Fruit fly (Drosophila melanogaster): ENCODE results near the gene CG14135.

The CG14135 gene

dm6 chr3L:11696294-11697116 is 5.1 kb downstream of the CG14135 start, which contains the start of gene Dph1:
Gene Dph1, minus strand, starts transcription at chr3L:11696963.
- peak in 1 of 2 experiments; percentile 5 for TF ChIP-seq CTCF (optimal IDR thresholded peaks at IDR 0.05)
- no peak for TF ChIP-seq CG8478 (optimal IDR thresholded peaks at IDR 0.05)

dm6 chr3L:11699163-11699562 is 7.8 kb downstream of the CG14135 start, which contains the start of gene Dnai2:
Gene Dnai2, minus strand, starts transcription at chr3L:11699263.
- TF ChIP-seq CTCF (optimal IDR thresholded peaks at IDR 0.05) (no peak), CG8478 (optimal IDR thresholded peaks at IDR 0.05) (no peak)

- TF ChIP-seq CG8478 (optimal IDR thresholded peaks at IDR 0.05) (no peak), CTCF (optimal IDR thresholded peaks at IDR 0.05) (no peak)
These were observed 10.3 kb downstream of the CG14135 start for dm6 chr3L:11701649-11702048.

dm6 chr3L:11703579-11703978 is 12.2 kb downstream of the CG14135 start:
- no peak for TF ChIP-seq CG8478 (optimal IDR thresholded peaks at IDR 0.05)
- no peak for TF ChIP-seq CTCF (optimal IDR thresholded peaks at IDR 0.05)

dm6 chr3L:11704902-11705546 is 13.7 kb downstream of the CG14135 start:
- TF ChIP-seq CG8478 (optimal IDR thresholded peaks at IDR 0.05) (no peak), CTCF (optimal IDR thresholded peaks at IDR 0.05) (no peak)

- TF ChIP-seq CTCF (optimal IDR thresholded peaks at IDR 0.05): no peak
- no peak for TF ChIP-seq CG8478 (optimal IDR thresholded peaks at IDR 0.05)
These were observed 16.7 kb downstream of the CG14135 start, which contains the start of gene CG11658 for dm6 chr3L:11707978-11708632. Gene CG11658, minus strand, starts transcription at chr3L:11708553.

dm6 chr3L:11708633-11709116 is 17.3 kb downstream of the CG14135 start, which contains the start of the genes Ccdc56 and mtTFB1:
Gene Ccdc56, plus strand, starts transcription at chr3L:11708979.
Gene mtTFB1, plus strand, starts transcription at chr3L:11708979.
- TF ChIP-seq CTCF (optimal IDR thresholded peaks at IDR 0.05): no peak
- no peak for TF ChIP-seq CG8478 (optimal IDR thresholded peaks at IDR 0.05)

- TF ChIP-seq CTCF (optimal IDR thresholded peaks at IDR 0.05) (peak in 1 of 2 experiments; percentile 9), CG8478 (optimal IDR thresholded peaks at IDR 0.05) (no peak)
These were observed 19.8 kb downstream of the CG14135 start, which contains the start of gene crim for dm6 chr3L:11711059-11711628. Gene crim, minus strand, starts transcription at chr3L:11711386.

dm6 chr3L:11711789-11712188 is 20.4 kb downstream of the CG14135 start:
- TF ChIP-seq CG8478 (optimal IDR thresholded peaks at IDR 0.05) (no peak), CTCF (optimal IDR thresholded peaks at IDR 0.05) (no peak)

- TF ChIP-seq CTCF (optimal IDR thresholded peaks at IDR 0.05): no peak
- no peak for TF ChIP-seq CG8478 (optimal IDR thresholded peaks at IDR 0.05)
These were observed 21.5 kb downstream of the CG14135 start for dm6 chr3L:11712839-11713238.

- TF ChIP-seq CTCF (optimal IDR thresholded peaks at IDR 0.05) (no peak), CG8478 (optimal IDR thresholded peaks at IDR 0.05) (no peak)
These were observed 23.8 kb downstream of the CG14135 start, which contains the start of gene CG14132 for dm6 chr3L:11715187-11715586. Gene CG14132, minus strand, starts transcription at chr3L:11715285.

dm6 chr3L:11716347-11716746 is 25.0 kb downstream of the CG14135 start:
- no peak for TF ChIP-seq CTCF (optimal IDR thresholded peaks at IDR 0.05)
- TF ChIP-seq CG8478 (optimal IDR thresholded peaks at IDR 0.05): no peak

- no peak for TF ChIP-seq CG8478 (optimal IDR thresholded peaks at IDR 0.05)
- no peak for TF ChIP-seq CTCF (optimal IDR thresholded peaks at IDR 0.05)
These were observed 25.5 kb downstream of the CG14135 start for dm6 chr3L:11716899-11717298.

- TF ChIP-seq CG8478 (optimal IDR thresholded peaks at IDR 0.05) (no peak), CTCF (optimal IDR thresholded peaks at IDR 0.05) (no peak)
These were observed 25.9 kb downstream of the CG14135 start for dm6 chr3L:11717300-11717699.

dm6 chr3L:11717993-11718392 is 26.6 kb downstream of the CG14135 start:
- no peak for TF ChIP-seq CTCF (optimal IDR thresholded peaks at IDR 0.05)
- no peak for TF ChIP-seq CG8478 (optimal IDR thresholded peaks at IDR 0.05)
